Fruit fly (Drosophila melanogaster) whole organism, embryonic: ENCODE results near the gene Ifrd1.

Experiments
- CG2129 ChIP-seq: fragments of 200-800 bp; sonication (Bioruptor generic); IDR thresholded peaks from 2 replicates; pipeline ENCODE4 v1.3.6; 2022; ENCODE audit warnings: missing biosample characterization, missing genetic modification characterization; ENCODE audit not compliant: partially characterized antibody
- CG4820 ChIP-seq: fragments of 200-800 bp; sonication (Bioruptor generic); optimal IDR thresholded peaks from 3 replicates; lab custom pipeline; 2016; ENCODE audit warnings: missing biosample characterization, missing genetic modification characterization
- CG7271 ChIP-seq: fragments of 200-800 bp; sonication (Bioruptor generic); optimal IDR thresholded peaks from 2 replicates; lab custom pipeline; 2018; ENCODE audit warnings: missing biosample characterization, mild to moderate bottlenecking, missing genetic modification characterization, moderate library complexity
- CG8359 ChIP-seq: fragments of 200-800 bp; sonication (Bioruptor generic); optimal IDR thresholded peaks from 2 replicates; lab custom pipeline; 2017; ENCODE audit warnings: missing biosample characterization, mild to moderate bottlenecking, missing genetic modification characterization, borderline replicate concordance
- Deaf1 ChIP-seq: fragments of 200-800 bp; optimal IDR thresholded peaks from 3 replicates; lab custom pipeline; 2019; ENCODE audit warnings: missing biosample characterization, mild to moderate bottlenecking, missing genetic modification characterization, moderate library complexity
- Kr ChIP-seq: fragments of 200-800 bp; sonication (Bioruptor generic); optimal IDR thresholded peaks from 2 replicates; lab custom pipeline; 2017; ENCODE audit warnings: missing biosample characterization, mild to moderate bottlenecking, missing genetic modification characterization
- NC2β ChIP-seq: fragments of 200-800 bp; sonication (Bioruptor generic); optimal IDR thresholded peaks from 2 replicates; lab custom pipeline; 2016; ENCODE audit warnings: missing biosample characterization, missing genetic modification characterization
- abd-A ChIP-seq: fragments of 200-800 bp; sonication (Bioruptor generic); optimal IDR thresholded peaks from 3 replicates; lab custom pipeline; 2019; ENCODE audit warnings: missing biosample characterization, mild to moderate bottlenecking, missing genetic modification characterization, moderate library complexity
- dmrt11E ChIP-seq: fragments of 200-800 bp; sonication (Bioruptor generic); optimal IDR thresholded peaks from 3 replicates; lab custom pipeline; 2018; ENCODE audit warnings: missing biosample characterization, mild to moderate bottlenecking, missing genetic modification characterization, moderate library complexity
- eyg ChIP-seq: fragments of 200-800 bp; sonication (Bioruptor generic); optimal IDR thresholded peaks from 3 replicates; lab custom pipeline; 2016; ENCODE audit warnings: missing biosample characterization, missing genetic modification characterization
- onecut ChIP-seq: fragments of 200-800 bp; sonication (Bioruptor generic); IDR thresholded peaks from 2 replicates; pipeline ENCODE4 v1.3.6; 2022; ENCODE audit warnings: missing biosample characterization, missing genetic modification characterization
- sqz ChIP-seq: fragments of 200-800 bp; sonication (Bioruptor generic); optimal IDR thresholded peaks from 3 replicates; lab custom pipeline; 2018; ENCODE audit warnings: missing biosample characterization, mild to moderate bottlenecking, missing genetic modification characterization
- wor ChIP-seq: fragments of 200-800 bp; sonication (Bioruptor generic); IDR thresholded peaks from 2 replicates; pipeline ENCODE4 v1.3.6; 2022; ENCODE audit warnings: missing biosample characterization, missing genetic modification characterization

DNA sequence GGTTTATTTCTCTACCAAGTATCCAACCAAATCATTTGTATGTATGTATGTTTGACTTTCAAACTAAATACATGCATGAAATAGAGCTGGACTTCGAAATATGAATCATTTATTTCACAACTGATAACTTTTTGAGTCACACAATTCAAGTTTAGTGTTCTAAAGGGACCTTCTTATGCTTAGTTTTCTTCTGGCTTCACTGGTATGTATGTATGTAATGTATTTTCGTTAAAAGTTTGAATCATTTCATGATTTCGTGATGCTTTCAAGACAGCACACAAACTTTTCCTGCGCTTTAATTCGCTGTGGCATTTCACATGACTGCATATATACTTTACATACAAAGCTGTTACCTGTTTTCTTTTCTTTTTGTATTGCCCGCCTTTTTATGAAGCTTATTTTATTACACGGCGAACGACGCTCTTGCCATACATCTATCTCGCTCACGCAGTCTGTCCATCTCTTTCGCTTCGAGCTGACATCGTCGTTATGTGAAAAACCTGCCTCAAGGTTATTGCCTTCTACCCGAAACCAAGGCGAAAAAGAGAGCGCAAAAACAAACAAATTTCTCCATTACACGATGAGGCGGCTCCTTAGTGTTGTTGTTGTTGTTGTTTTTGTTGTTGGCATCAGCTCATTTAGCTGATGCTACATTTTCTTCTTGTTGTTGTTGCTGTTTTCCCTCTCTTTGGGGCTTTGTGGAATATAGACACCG lies 34.3 kb upstream of the Ifrd1 start:
- TF ChIP-seq Deaf1 (tag; lab: Kevin White, UChicago) (peak; percentile 51), eyg (GFP tag; lab: Kevin White, UChicago) (no peak), CG4820 (no peak), dmrt11E (tag; lab: Kevin White, UChicago) (no peak), NC2β (GFP tag; lab: Kevin White, UChicago) (no peak), CG8359 (GFP tag; lab: Kevin White, UChicago) (no peak), wor (GFP tag; lab: Robert Waterston, UW) (no peak), CG7271 (tag; lab: Kevin White, UChicago) (no peak), sqz (GFP tag; lab: Kevin White, UChicago) (peak; percentile 6), abd-A (tag; lab: Kevin White, UChicago) (peak; percentile 95), CG2129 (GFP tag; lab: Robert Waterston, UW) (no peak), Kr (GFP tag; lab: Kevin White, UChicago) (no peak), onecut (no peak)
